Worm (Caenorhabditis elegans) whole organism, L1 larva: ENCODE data around the gene lin-3.

Experiments
- aly-2 ChIP-seq: fragments of 150-350 bp; optimal IDR thresholded peaks from 2 replicates; lab custom pipeline; 2014; ENCODE audit warnings: missing biosample characterization, missing genetic modification characterization
- ces-1 ChIP-seq: fragments of 150-350 bp; optimal IDR thresholded peaks from 2 replicates; lab custom pipeline; 2014; ENCODE audit warnings: missing biosample characterization, missing genetic modification reagents, missing genetic modification characterization
- efl-1 ChIP-seq, 4 experiments: fragments of 150-350 bp; optimal IDR thresholded peaks in 3 of 4; peaks in 1 of 4; 1 replicate in 1 of 4; 2 replicates in 3 of 4; lab custom pipeline; 2014; ENCODE audit warnings: missing biosample characterization in 2 of 4, missing genetic modification characterization in 2 of 4, missing genetic modification reagents in 2 of 4
- fos-1 ChIP-seq: fragments of 150-350 bp; optimal IDR thresholded peaks from 2 replicates; lab custom pipeline; 2014; ENCODE audit warnings: missing biosample characterization, missing genetic modification characterization
- hlh-4 ChIP-seq: sonication (generic microtip); optimal IDR thresholded peaks from 2 replicates; lab custom pipeline; 2016; ENCODE audit warnings: mild to moderate bottlenecking, missing genetic modification characterization, missing compliant biosample characterization
- mdl-1 ChIP-seq, 2 experiments: fragments of 150-350 bp; optimal IDR thresholded peaks; 2 replicates each; lab custom pipeline; 2014 to 2017; ENCODE audit warnings: missing biosample characterization in 2 of 2, missing genetic modification characterization in 2 of 2, inconsistent platforms in 1 of 2
- nhr-85 ChIP-seq: sonication (generic microtip); peaks from one replicate; lab custom pipeline; 2016; ENCODE audit warnings: missing genetic modification characterization, inconsistent platforms, missing compliant biosample characterization
- pqm-1 ChIP-seq: sonication (generic microtip); optimal IDR thresholded peaks from 3 replicates; lab custom pipeline; 2017; ENCODE audit warnings: missing biosample characterization, missing genetic modification characterization
- unc-130 ChIP-seq: fragments of 150-350 bp; optimal IDR thresholded peaks from 2 replicates; lab custom pipeline; 2017; ENCODE audit warnings: missing biosample characterization, missing genetic modification characterization, inconsistent platforms
- ztf-11 ChIP-seq, 2 experiments: sonication (generic microtip); optimal IDR thresholded peaks; 2 replicates each; lab custom pipeline; 2016 to 2017; ENCODE audit warnings: missing genetic modification characterization in 2 of 2, missing biosample characterization in 1 of 2, missing compliant biosample characterization in 1 of 2
- ztf-4 ChIP-seq: fragments of 150-350 bp; optimal IDR thresholded peaks from 2 replicates; lab custom pipeline; 2014; ENCODE audit warnings: missing biosample characterization, missing genetic modification characterization

ce11 chrIV:11025941-11026340 lies 28.2 kb upstream of the lin-3 start:
- TF ChIP-seq aly-2 (tag; lab: Kevin White, UChicago) = no peak
- TF ChIP-seq fos-1 (tag; lab: Kevin White, UChicago) = no peak
- no peak for TF ChIP-seq mdl-1 (tag; optimal IDR thresholded peaks at IDR 0.05; lab: Kevin White, UChicago)
- TF ChIP-seq unc-130 (tag; lab: Kevin White, UChicago) = no peak
- TF ChIP-seq hlh-4 (tag; lab: Kevin White, UChicago) = no peak
- no peak for TF ChIP-seq pqm-1 (tag; lab: Kevin White, UChicago)
- no peak for TF ChIP-seq ztf-11 (tag; optimal IDR thresholded peaks at IDR 0.05; lab: Kevin White, UChicago)
- peak; percentile 1 for TF ChIP-seq ztf-4 (tag; lab: Kevin White, UChicago)
- no peak for TF ChIP-seq efl-1 (optimal IDR thresholded peaks at IDR 0.05; lab: Kevin White, UChicago)
- TF ChIP-seq efl-1 (GFP tag; optimal IDR thresholded peaks at IDR 0.05 in 1 of 2; lab: Kevin White, UChicago) = no peak
- no peak for TF ChIP-seq ces-1 (GFP tag; lab: Kevin White, UChicago)
- TF ChIP-seq nhr-85 (tag; lab: Kevin White, UChicago) = no peak
